Worm (Caenorhabditis elegans) whole organism, late embryonic: ENCODE measurements around the gene ztf-28.

Source experiments
- pqm-1 ChIP-seq: sonication (generic microtip); optimal IDR thresholded peaks from 2 replicates; lab custom pipeline; 2016; ENCODE audit warnings: missing genetic modification characterization, missing compliant biosample characterization
- unc-55 ChIP-seq: sonication (generic microtip); optimal IDR thresholded peaks from 2 replicates; lab custom pipeline; 2017; ENCODE audit warnings: missing biosample characterization, missing genetic modification reagents, missing genetic modification characterization

- TF ChIP-seq pqm-1 (tag; lab: Kevin White, UChicago) (no peak), unc-55 (no peak)
Measured at ce11 chrV:2045956-2046355, 44.5 kb upstream of the ztf-28 start, which contains the start of gene Y40B10A.5.
